Worm (Caenorhabditis elegans) whole organism, L1 larva: ENCODE data around the gene C51E3.9.

Source experiments
- C34B4.2 ChIP-seq: sonication (generic microtip); optimal IDR thresholded peaks from 2 replicates; lab custom pipeline; 2017; ENCODE audit warnings: mild to moderate bottlenecking, missing genetic modification characterization, missing compliant biosample characterization
- alr-1 ChIP-seq: fragments of 200-800 bp; sonication (Bioruptor generic); optimal IDR thresholded peaks from 2 replicates; lab custom pipeline; 2018; ENCODE audit warnings: borderline replicate concordance, mild to moderate bottlenecking, missing genetic modification characterization, missing compliant biosample characterization
- ama-1 ChIP-seq: fragments of 150-350 bp; optimal IDR thresholded peaks from 2 replicates; lab custom pipeline; 2014
- blmp-1 ChIP-seq: fragments of 150-350 bp; optimal IDR thresholded peaks from 2 replicates; lab custom pipeline; 2014; ENCODE audit warnings: missing biosample characterization, missing genetic modification characterization
- ceh-63 ChIP-seq: fragments of 200-800 bp; sonication (Bioruptor generic); optimal IDR thresholded peaks from 2 replicates; lab custom pipeline; 2018; ENCODE audit warnings: mild to moderate bottlenecking, missing genetic modification characterization, missing compliant biosample characterization
- ceh-8 ChIP-seq: fragments of 200-800 bp; sonication (Bioruptor generic); optimal IDR thresholded peaks from 2 replicates; lab custom pipeline; 2018; ENCODE audit warnings: mild to moderate bottlenecking, missing genetic modification characterization, moderate library complexity, missing compliant biosample characterization
- ceh-82 ChIP-seq, 3 experiments: fragments of 150-350 bp in 1 of 3; sonication (generic microtip) in 2 of 3; optimal IDR thresholded peaks; 2 replicates each; lab custom pipeline; 2014 to 2017; ENCODE audit warnings: missing biosample characterization in 3 of 3, missing genetic modification characterization in 3 of 3
- ceh-90 ChIP-seq: sonication (generic microtip); optimal IDR thresholded peaks from 2 replicates; lab custom pipeline; 2016; ENCODE audit warnings: missing genetic modification characterization, missing compliant biosample characterization
- ces-1 ChIP-seq: fragments of 150-350 bp; optimal IDR thresholded peaks from 2 replicates; lab custom pipeline; 2014; ENCODE audit warnings: missing biosample characterization, missing genetic modification reagents, missing genetic modification characterization
- dpl-1 ChIP-seq, 3 experiments: fragments of 150-350 bp in 2 of 3; sonication (generic microtip) in 1 of 3; optimal IDR thresholded peaks; 2 replicates each; lab custom pipeline; 2014 to 2017; ENCODE audit warnings: missing biosample characterization in 3 of 3, missing genetic modification characterization in 3 of 3, missing genetic modification reagents in 3 of 3
- efl-1 ChIP-seq, 4 experiments: fragments of 150-350 bp; optimal IDR thresholded peaks in 3 of 4; peaks in 1 of 4; 1 replicate in 1 of 4; 2 replicates in 3 of 4; lab custom pipeline; 2014; ENCODE audit warnings: missing biosample characterization in 2 of 4, missing genetic modification characterization in 2 of 4, missing genetic modification reagents in 2 of 4
- egl-13 ChIP-seq: sonication (generic microtip); optimal IDR thresholded peaks from 2 replicates; lab custom pipeline; 2016; ENCODE audit warnings: missing genotype, missing genetic modification reagents, missing genetic modification characterization, missing compliant biosample characterization
- egl-27 ChIP-seq, 2 experiments: fragments of 150-350 bp in 1 of 2; sonication (generic microtip); optimal IDR thresholded peaks; 3 replicates each; lab custom pipeline; 2017 to 2018; ENCODE audit warnings: missing biosample characterization in 2 of 2, missing genetic modification characterization in 2 of 2, missing genetic modification reagents in 2 of 2
- elt-2 ChIP-seq: sonication (generic microtip); optimal IDR thresholded peaks from 2 replicates; lab custom pipeline; 2016; ENCODE audit warnings: missing genetic modification characterization, mild to moderate bottlenecking, inconsistent platforms, missing compliant biosample characterization, missing genetic modification reagents
- elt-3 ChIP-seq, 6 experiments: fragments of 150-350 bp in 1 of 6; sonication (generic microtip); optimal IDR thresholded peaks; 2 replicates each; lab custom pipeline; 2017 to 2018; ENCODE audit warnings: missing biosample characterization in 6 of 6, missing genetic modification characterization in 6 of 6, inconsistent platforms in 1 of 6
- ets-5 ChIP-seq: fragments of 200-800 bp; sonication (Bioruptor generic); IDR thresholded peaks from 2 replicates; pipeline ENCODE4 v1.3.6; 2022; ENCODE audit warnings: missing genetic modification characterization, missing compliant biosample characterization
- fos-1 ChIP-seq: fragments of 150-350 bp; optimal IDR thresholded peaks from 2 replicates; lab custom pipeline; 2014; ENCODE audit warnings: missing biosample characterization, missing genetic modification characterization
- hpl-2 ChIP-seq: fragments of 150-350 bp; optimal IDR thresholded peaks from 2 replicates; lab custom pipeline; 2014; ENCODE audit warnings: missing biosample characterization, missing genetic modification reagents, missing genetic modification characterization
- lin-13 ChIP-seq: fragments of 150-350 bp; optimal IDR thresholded peaks from 2 replicates; lab custom pipeline; 2014; ENCODE audit warnings: missing biosample characterization, missing genetic modification reagents, missing genetic modification characterization
- lin-14 ChIP-seq: fragments of 200-800 bp; sonication (Bioruptor generic); optimal IDR thresholded peaks from 2 replicates; lab custom pipeline; 2018; ENCODE audit warnings: mild to moderate bottlenecking, missing genetic modification characterization, moderate library complexity, missing compliant biosample characterization
- lin-15B ChIP-seq: fragments of 150-350 bp; sonication (generic microtip); optimal IDR thresholded peaks from 3 replicates; lab custom pipeline; 2014; ENCODE audit warnings: missing biosample characterization, missing genetic modification characterization
- lin-39 ChIP-seq: fragments of 150-350 bp; optimal IDR thresholded peaks from 2 replicates; lab custom pipeline; 2014; ENCODE audit warnings: missing biosample characterization, missing genetic modification reagents, missing genetic modification characterization
- lsy-2 ChIP-seq, 2 experiments: fragments of 150-350 bp; optimal IDR thresholded peaks; 2 replicates each; lab custom pipeline; 2014; ENCODE audit warnings: missing biosample characterization in 2 of 2, missing genetic modification characterization in 2 of 2
- nhr-19 ChIP-seq: fragments of 200-800 bp; sonication (Bioruptor generic); conservative IDR thresholded peaks from 2 replicates; pipeline ENCODE4 v1.3.6; 2022; ENCODE audit warnings: missing genetic modification characterization, missing compliant biosample characterization
- nhr-20 ChIP-seq: sonication (generic microtip); optimal IDR thresholded peaks from 2 replicates; lab custom pipeline; 2016; ENCODE audit warnings: mild to moderate bottlenecking, missing genetic modification characterization, missing compliant biosample characterization
- nhr-237 ChIP-seq: fragments of 150-350 bp; optimal IDR thresholded peaks from 2 replicates; lab custom pipeline; 2014; ENCODE audit warnings: missing biosample characterization, missing genetic modification characterization
- nhr-28 ChIP-seq: fragments of 150-350 bp; optimal IDR thresholded peaks from 2 replicates; lab custom pipeline; 2014; ENCODE audit warnings: missing biosample characterization, missing genetic modification characterization
- nhr-47 ChIP-seq: sonication (generic microtip); optimal IDR thresholded peaks from 2 replicates; lab custom pipeline; 2016; ENCODE audit warnings: mild to moderate bottlenecking, missing genetic modification characterization, moderate library complexity, missing compliant biosample characterization
- nhr-71 ChIP-seq: sonication (generic microtip); optimal IDR thresholded peaks from 2 replicates; lab custom pipeline; 2016; ENCODE audit warnings: mild to moderate bottlenecking, missing genetic modification characterization, moderate library complexity, missing compliant biosample characterization
- nhr-84 ChIP-seq: sonication (generic microtip); optimal IDR thresholded peaks from 2 replicates; lab custom pipeline; 2017; ENCODE audit warnings: missing biosample characterization, missing genetic modification characterization
- nhr-90 ChIP-seq: sonication (generic microtip); optimal IDR thresholded peaks from 2 replicates; lab custom pipeline; 2016; ENCODE audit warnings: mild to moderate bottlenecking, missing genetic modification characterization, missing compliant biosample characterization; ENCODE audit not compliant: poor library complexity
- pqm-1 ChIP-seq: sonication (generic microtip); optimal IDR thresholded peaks from 3 replicates; lab custom pipeline; 2017; ENCODE audit warnings: missing biosample characterization, missing genetic modification characterization
- rnt-1 ChIP-seq: sonication (generic microtip); optimal IDR thresholded peaks from 2 replicates; lab custom pipeline; 2016; ENCODE audit warnings: mild to moderate bottlenecking, missing genetic modification characterization, moderate library complexity, missing compliant biosample characterization
- skn-1 ChIP-seq: fragments of 150-350 bp; optimal IDR thresholded peaks from 2 replicates; lab custom pipeline; 2014; ENCODE audit warnings: missing biosample characterization, missing genetic modification characterization
- snpc-4 ChIP-seq: fragments of 150-350 bp; optimal IDR thresholded peaks from 2 replicates; lab custom pipeline; 2014; ENCODE audit warnings: missing biosample characterization, missing genetic modification characterization
- snu-23 ChIP-seq: sonication (generic microtip); optimal IDR thresholded peaks from 2 replicates; lab custom pipeline; 2016; ENCODE audit warnings: missing genetic modification characterization, missing compliant biosample characterization
- sox-4 ChIP-seq: sonication (generic microtip); optimal IDR thresholded peaks from 2 replicates; lab custom pipeline; 2016; ENCODE audit warnings: missing genetic modification characterization, missing compliant biosample characterization
- sptf-1 ChIP-seq: fragments of 150-350 bp; optimal IDR thresholded peaks from 2 replicates; lab custom pipeline; 2014; ENCODE audit warnings: missing biosample characterization, missing genetic modification characterization
- sup-37 ChIP-seq: fragments of 200-800 bp; sonication (Bioruptor generic); optimal IDR thresholded peaks from 2 replicates; lab custom pipeline; 2018; ENCODE audit warnings: mild to moderate bottlenecking, missing genetic modification characterization, missing compliant biosample characterization
- swsn-7 ChIP-seq: sonication (generic microtip); optimal IDR thresholded peaks from 2 replicates; lab custom pipeline; 2016; ENCODE audit warnings: missing genetic modification characterization, missing compliant biosample characterization
- tlp-1 ChIP-seq: fragments of 150-350 bp; optimal IDR thresholded peaks from 2 replicates; lab custom pipeline; 2014; ENCODE audit warnings: missing biosample characterization, missing genetic modification characterization
- unc-130 ChIP-seq: fragments of 150-350 bp; optimal IDR thresholded peaks from 2 replicates; lab custom pipeline; 2017; ENCODE audit warnings: missing biosample characterization, missing genetic modification characterization, inconsistent platforms
- unc-86 ChIP-seq: sonication (generic microtip); optimal IDR thresholded peaks from 2 replicates; lab custom pipeline; 2016; ENCODE audit warnings: missing genetic modification characterization, missing compliant biosample characterization
- xbp-1 ChIP-seq: sonication (generic microtip); optimal IDR thresholded peaks from 2 replicates; lab custom pipeline; 2016; ENCODE audit warnings: missing genetic modification characterization, missing compliant biosample characterization
- zag-1 ChIP-seq: fragments of 150-350 bp; optimal IDR thresholded peaks from 2 replicates; lab custom pipeline; 2014; ENCODE audit warnings: missing biosample characterization, missing genetic modification characterization
- zip-4 ChIP-seq: fragments of 200-800 bp; sonication (Bioruptor generic); optimal IDR thresholded peaks from 2 replicates; lab custom pipeline; 2018; ENCODE audit warnings: mild to moderate bottlenecking, missing genetic modification characterization, moderate library complexity, missing compliant biosample characterization
- ztf-4 ChIP-seq: fragments of 150-350 bp; optimal IDR thresholded peaks from 2 replicates; lab custom pipeline; 2014; ENCODE audit warnings: missing biosample characterization, missing genetic modification characterization

C51E3.9 gene

ce11 chrV:10134077-10134693 is 11.6 kb upstream of the C51E3.9 start, which contains the start of the genes C08B6.18, wdr-20 and C08B6.8 (continued):
- TF ChIP-seq skn-1, result peak; percentile 42
- peak in 1 of 6 experiments; percentile 8 for TF ChIP-seq elt-3 (tag; optimal IDR thresholded peaks at IDR 0.05; lab: Kevin White, UChicago)
- no peak for TF ChIP-seq egl-27 (tag; optimal IDR thresholded peaks at IDR 0.05; lab: Kevin White, UChicago)
- TF ChIP-seq sptf-1 (tag; lab: Kevin White, UChicago), result no peak
- no peak for TF ChIP-seq nhr-84
- no peak for TF ChIP-seq ceh-90
- no peak for TF ChIP-seq nhr-237 (tag; lab: Kevin White, UChicago)
- TF ChIP-seq ces-1 (GFP tag; lab: Kevin White, UChicago), result no peak
- no peak for TF ChIP-seq elt-2
- peak; percentile 61 for TF ChIP-seq snpc-4 (tag; lab: Kevin White, UChicago)
- no peak for TF ChIP-seq xbp-1 (tag; lab: Kevin White, UChicago)
- no peak for TF ChIP-seq fos-1 (tag; lab: Kevin White, UChicago)
- no peak for TF ChIP-seq zip-4 (GFP tag; lab: Kevin White, UChicago)
- TF ChIP-seq nhr-71 (tag; lab: Kevin White, UChicago), result peak; percentile 3
- TF ChIP-seq efl-1 (optimal IDR thresholded peaks at IDR 0.05; lab: Kevin White, UChicago), result peak; percentile 28 to 30
- TF ChIP-seq efl-1 (GFP tag; optimal IDR thresholded peaks at IDR 0.05 in 1 of 2; lab: Kevin White, UChicago), result peak; percentile 42 to 87
- TF ChIP-seq sup-37 (GFP tag; lab: Kevin White, UChicago), result no peak
- TF ChIP-seq ceh-82 (tag; optimal IDR thresholded peaks at IDR 0.05; lab: Kevin White, UChicago), result no peak
- TF ChIP-seq pqm-1, result no peak
- TF ChIP-seq ama-1 (lab: Kevin White, UChicago), result no peak
- peak; percentile 19 for TF ChIP-seq blmp-1
- no peak for TF ChIP-seq unc-86 (tag; lab: Kevin White, UChicago)
- no peak for TF ChIP-seq ceh-8 (GFP tag; lab: Kevin White, UChicago)
- no peak for TF ChIP-seq alr-1
- TF ChIP-seq lsy-2 (tag; optimal IDR thresholded peaks at IDR 0.05; lab: Kevin White, UChicago), result peak; percentile 21 to 65
- no peak for TF ChIP-seq ets-5 (GFP tag; lab: Robert Waterston, UW)
- peak; percentile 15 for TF ChIP-seq snu-23
- no peak for TF ChIP-seq ceh-63 (GFP tag; lab: Kevin White, UChicago)
- TF ChIP-seq sox-4, result no peak
- no peak for TF ChIP-seq lin-39 (tag; lab: Kevin White, UChicago)
- TF ChIP-seq egl-13 (tag; lab: Kevin White, UChicago), result no peak
- TF ChIP-seq lin-13 (GFP tag; lab: Kevin White, UChicago), result no peak

ce11 chrV:10146787-10147186 is 1.0 kb downstream of the C51E3.9 start:
- no peak for TF ChIP-seq snpc-4 (tag; lab: Kevin White, UChicago)
- no peak for TF ChIP-seq tlp-1 (tag; lab: Kevin White, UChicago)
- peak in 1 of 2 experiments; percentile 42 for TF ChIP-seq lsy-2 (tag; optimal IDR thresholded peaks at IDR 0.05; lab: Kevin White, UChicago)
- TF ChIP-seq hpl-2 (GFP tag; lab: Kevin White, UChicago), result no peak
- TF ChIP-seq ztf-4, result peak; percentile 15
- no peak for TF ChIP-seq lin-15B (tag; lab: Kevin White, UChicago)
- TF ChIP-seq nhr-90 (tag; lab: Kevin White, UChicago), result no peak
- no peak for TF ChIP-seq sptf-1 (tag; lab: Kevin White, UChicago)
- peak; percentile 64 for TF ChIP-seq lin-14 (GFP tag; lab: Kevin White, UChicago)
- no peak for TF ChIP-seq ceh-82 (tag; optimal IDR thresholded peaks at IDR 0.05; lab: Kevin White, UChicago)
- no peak for TF ChIP-seq nhr-28 (tag; lab: Kevin White, UChicago)
- no peak for TF ChIP-seq zag-1 (tag; lab: Kevin White, UChicago)
- TF ChIP-seq unc-130, result peak; percentile 38
- no peak for TF ChIP-seq egl-13 (tag; lab: Kevin White, UChicago)
- TF ChIP-seq nhr-71 (tag; lab: Kevin White, UChicago), result peak; percentile 71
- TF ChIP-seq rnt-1 (tag; lab: Kevin White, UChicago), result peak; percentile 49
- no peak for TF ChIP-seq nhr-47 (tag; lab: Kevin White, UChicago)
- no peak for TF ChIP-seq C34B4.2 (tag; lab: Kevin White, UChicago)
- TF ChIP-seq lin-39 (tag; lab: Kevin White, UChicago), result no peak
- peak; percentile 14 for TF ChIP-seq nhr-20 (tag; lab: Kevin White, UChicago)
- peak; percentile 31; the same call in 1 of the 2 replicates for TF ChIP-seq nhr-19 (GFP tag; lab: Robert Waterston, UW)
- TF ChIP-seq swsn-7 (tag; lab: Kevin White, UChicago), result peak; percentile 8
- TF ChIP-seq snu-23, result peak; percentile 9
- no peak for TF ChIP-seq dpl-1 (GFP tag; optimal IDR thresholded peaks at IDR 0.05; lab: Kevin White, UChicago)
